Worm (Caenorhabditis elegans): Measurements from ENCODE around the gene K04G7.1.

The K04G7.1 gene

DNA sequence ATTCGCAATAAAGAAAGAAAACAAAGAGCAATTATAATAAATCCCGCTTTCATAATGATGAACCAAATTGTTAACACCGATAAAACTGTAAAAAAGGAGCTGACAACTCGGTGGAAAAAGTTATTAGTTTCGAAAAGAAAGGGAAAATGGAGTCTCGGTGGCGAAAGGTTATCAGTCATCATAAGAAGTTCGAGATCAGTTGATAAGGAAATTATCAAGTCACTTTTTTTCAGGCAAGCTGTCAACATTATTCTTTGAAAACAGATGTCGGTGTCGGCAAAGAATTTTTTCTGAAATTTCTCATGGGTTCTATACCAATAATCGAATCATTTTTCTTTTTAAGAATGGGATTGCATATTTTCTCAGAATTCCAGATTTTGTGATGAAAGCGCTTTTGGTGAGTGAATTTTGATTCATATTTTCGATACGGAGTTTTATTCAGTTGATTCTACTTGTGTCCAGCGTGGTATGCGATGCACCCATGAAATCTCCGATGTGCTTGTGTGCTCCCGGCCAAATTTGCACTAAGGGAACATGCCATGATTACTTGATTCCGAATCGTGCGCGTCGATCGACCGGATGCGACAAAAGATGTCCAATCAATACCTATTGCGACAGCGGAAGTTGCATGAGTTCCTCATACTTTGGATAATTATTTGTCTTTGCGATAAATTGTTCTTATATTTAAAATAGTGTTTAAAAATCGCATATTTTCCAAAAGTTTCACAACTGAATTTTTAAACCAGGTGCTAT is 26.0 kb downstream of the K04G7.1 start, which contains the start of the genes F37C12.21 and F37C12.10:
Gene F37C12.21, plus strand, starts transcription at position 58 of the 753 bp plus-strand sequence.
Gene F37C12.10, minus strand, starts transcription at position 85 of the 753 bp plus-strand sequence.
- TF ChIP-seq pha-4 (tag; optimal IDR thresholded peaks at IDR 0.05) (peak; percentile 4), pqm-1 (tag; optimal IDR thresholded peaks at IDR 0.05) (peak; percentile 33), elt-2 (tag; optimal IDR thresholded peaks at IDR 0.05) (peak; percentile 77), mml-1 (tag; optimal IDR thresholded peaks at IDR 0.05) (no peak), nhr-237 (tag; optimal IDR thresholded peaks at IDR 0.05) (no peak)

DNA sequence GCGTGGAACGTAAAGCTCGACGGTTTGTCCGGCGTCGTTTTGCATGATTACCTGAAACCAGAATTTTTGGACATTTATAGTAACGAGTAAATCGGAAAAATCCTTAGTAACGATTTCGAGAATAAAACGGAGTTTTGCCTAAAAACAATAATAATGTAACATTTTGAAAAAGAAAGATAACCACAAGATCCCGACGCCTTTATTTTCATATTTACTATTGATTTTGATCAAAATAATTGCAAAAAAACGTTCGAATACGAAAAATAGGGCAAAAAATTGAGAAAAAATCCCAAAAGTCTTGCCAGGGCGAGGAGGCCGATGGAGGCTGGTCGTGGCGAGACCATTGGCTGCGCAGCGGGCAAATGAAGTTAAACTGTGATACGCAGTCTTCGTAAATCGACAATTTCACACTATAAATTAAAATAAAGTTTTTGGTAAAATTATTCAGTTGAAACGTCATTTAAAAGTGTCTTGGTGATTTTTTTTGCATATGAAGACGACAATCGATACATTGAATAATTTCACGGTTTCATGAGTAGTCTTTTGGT is 27.1 kb downstream of the K04G7.1 start, which contains the start of gene rps-21:
Gene rps-21, minus strand, starts transcription at position 51 of the 548 bp plus-strand sequence.
- TF ChIP-seq pha-4 (tag; optimal IDR thresholded peaks at IDR 0.05) (peak; percentile 93), lin-39 (tag; optimal IDR thresholded peaks at IDR 0.05) (peak; percentile 92), hmg-11 (tag; optimal IDR thresholded peaks at IDR 0.05) (no peak), nhr-11 (tag; optimal IDR thresholded peaks at IDR 0.05) (peak; percentile 59), sea-2 (GFP tag; optimal IDR thresholded peaks at IDR 0.05) (no peak), mml-1 (tag; optimal IDR thresholded peaks at IDR 0.05) (no peak), eor-1 (tag; optimal IDR thresholded peaks at IDR 0.05) (no peak), lsy-12 (tag; optimal IDR thresholded peaks at IDR 0.05) (no peak), elt-1 (tag; optimal IDR thresholded peaks at IDR 0.05) (no peak), lin-15B (tag; optimal IDR thresholded peaks at IDR 0.05) (peak; percentile 94), tbx-2 (tag; optimal IDR thresholded peaks at IDR 0.05) (peak; percentile 9), daf-12 (tag; optimal IDR thresholded peaks at IDR 0.05) (no peak), pqm-1 (tag; optimal IDR thresholded peaks at IDR 0.05) (peak; percentile 49), egl-27 (tag; optimal IDR thresholded peaks at IDR 0.05) (peak; percentile 65), aly-2 (tag; optimal IDR thresholded peaks at IDR 0.05) (no peak), jun-1 (tag; optimal IDR thresholded peaks at IDR 0.05) (peak; percentile 23), R02D3.7 (tag; optimal IDR thresholded peaks at IDR 0.05) (peak; percentile 96), nhr-77 (tag; optimal IDR thresholded peaks at IDR 0.05) (peak; percentile 4), nhr-76 (tag; optimal IDR thresholded peaks at IDR 0.05) (no peak), unc-62 (GFP tag; optimal IDR thresholded peaks at IDR 0.05) (peak; percentile 23), fkh-10 (GFP tag; optimal IDR thresholded peaks at IDR 0.05) (peak; percentile 58), nhr-43 (tag; optimal IDR thresholded peaks at IDR 0.05; ENCODE audit: poor library complexity, severe bottlenecking) (peak; percentile 48), ztf-4 (tag; optimal IDR thresholded peaks at IDR 0.05) (no peak), egl-5 (tag; optimal IDR thresholded peaks at IDR 0.05) (peak; percentile 77), ceh-16 (tag; optimal IDR thresholded peaks at IDR 0.05) (no peak), nhr-25 (tag; optimal IDR thresholded peaks at IDR 0.05) (peak; percentile 82), ama-1 (optimal IDR thresholded peaks at IDR 0.05) (peak; percentile 44), nhr-67 (tag; optimal IDR thresholded peaks at IDR 0.05) (no peak), nfya-1 (tag; optimal IDR thresholded peaks at IDR 0.05; ENCODE audit: insufficient read depth) (peak; percentile 90), fos-1 (tag; optimal IDR thresholded peaks at IDR 0.05) (no peak), ceh-9 (tag; optimal IDR thresholded peaks at IDR 0.05) (no peak), nhr-237 (tag; optimal IDR thresholded peaks at IDR 0.05) (no peak), ceh-28 (tag; optimal IDR thresholded peaks at IDR 0.05) (no peak), nhr-23 (tag; optimal IDR thresholded peaks at IDR 0.05) (peak; percentile 93), snpc-4 (tag; optimal IDR thresholded peaks at IDR 0.05) (peak; percentile 54), ceh-82 (tag; optimal IDR thresholded peaks at IDR 0.05) (peak; percentile 26), ztf-11 (tag; optimal IDR thresholded peaks at IDR 0.05) (no peak), ZK546.5 (tag; optimal IDR thresholded peaks at IDR 0.05) (peak; percentile 24), fkh-2 (tag; optimal IDR thresholded peaks at IDR 0.05) (no peak), elt-2 (tag; optimal IDR thresholded peaks at IDR 0.05) (peak; percentile 62), unc-39 (tag; optimal IDR thresholded peaks at IDR 0.05) (no peak), nhr-28 (tag; optimal IDR thresholded peaks at IDR 0.05) (no peak), skn-1 (tag; optimal IDR thresholded peaks at IDR 0.05) (peak; percentile 54)
